Fruit fly (Drosophila melanogaster) Kc167 (cell line): ENCODE data around the gene scyl.

Experiments
- Myc ChIP-seq: fragments of >200 bp; optimal IDR thresholded peaks from 2 replicates; lab custom pipeline; 2017; ENCODE audit warnings: missing external identifiers
- h ChIP-seq: fragments of >200 bp; optimal IDR thresholded peaks from 3 replicates; lab custom pipeline; 2018; ENCODE audit warnings: missing external identifiers
- psq ChIP-seq: fragments of >200 bp; optimal IDR thresholded peaks from 2 replicates; lab custom pipeline; 2017; ENCODE audit warnings: missing external identifiers

dm6 chr3L:11258392-11258791, 6.3 kb downstream of the scyl start:
- TF ChIP-seq Myc (lab: Kevin White, UChicago) (no peak), h (no peak), psq (lab: Kevin White, UChicago) (no peak)
